Fruit fly (Drosophila melanogaster) whole organism, embryonic: ENCODE results near the gene CG14219.
A peak's percentile ranks its signal among the peaks of the same experiment; 100 is the strongest.

ENCODE experiments used
- BEAF-32 ChIP-seq: fragments of 200-800 bp; sonication (Bioruptor generic); optimal IDR thresholded peaks from 3 replicates; lab custom pipeline; 2017; ENCODE audit warnings: missing biosample characterization, missing genetic modification characterization, mild to moderate bottlenecking, moderate library complexity, missing genetic modification reagents
- Bgb ChIP-seq: fragments of 200-800 bp; sonication (Bioruptor generic); IDR thresholded peaks from 2 replicates; pipeline ENCODE4 v1.3.6; 2022; ENCODE audit warnings: missing biosample characterization, missing genetic modification characterization; ENCODE audit not compliant: partially characterized antibody
- CG10209 ChIP-seq: fragments of 200-800 bp; sonication (Bioruptor generic); optimal IDR thresholded peaks from 3 replicates; lab custom pipeline; 2017; ENCODE audit warnings: missing biosample characterization, mild to moderate bottlenecking, missing genetic modification characterization, missing genetic modification reagents
- CG10267 ChIP-seq: fragments of 200-800 bp; sonication (Bioruptor generic); optimal IDR thresholded peaks from 2 replicates; lab custom pipeline; 2018; ENCODE audit warnings: missing biosample characterization, mild to moderate bottlenecking, missing genetic modification characterization, moderate library complexity
- CG10431 ChIP-seq: fragments of 200-800 bp; sonication (Bioruptor generic); optimal IDR thresholded peaks from 3 replicates; lab custom pipeline; 2018; ENCODE audit warnings: missing biosample characterization, mild to moderate bottlenecking, missing genetic modification characterization
- CG12104 ChIP-seq: fragments of 200-800 bp; sonication (Bioruptor generic); optimal IDR thresholded peaks from 3 replicates; lab custom pipeline; 2016; ENCODE audit warnings: missing biosample characterization, missing genetic modification characterization
- CG12219 ChIP-seq: fragments of 200-800 bp; sonication (Bioruptor generic); optimal IDR thresholded peaks from 3 replicates; lab custom pipeline; 2018; ENCODE audit warnings: missing biosample characterization, mild to moderate bottlenecking, missing genetic modification characterization
- CG12391 ChIP-seq: fragments of 200-800 bp; sonication (Bioruptor generic); optimal IDR thresholded peaks from 3 replicates; lab custom pipeline; 2018; ENCODE audit warnings: missing biosample characterization, mild to moderate bottlenecking, missing genetic modification characterization, moderate library complexity
- CG15073 ChIP-seq: fragments of 200-800 bp; sonication (Bioruptor generic); optimal IDR thresholded peaks from 2 replicates; lab custom pipeline; 2016; ENCODE audit warnings: missing biosample characterization, missing genetic modification characterization
- CG1529 ChIP-seq: fragments of 200-800 bp; sonication (Bioruptor generic); optimal IDR thresholded peaks from 3 replicates; lab custom pipeline; 2018; ENCODE audit warnings: missing biosample characterization, missing genetic modification characterization
- CG1602 ChIP-seq: fragments of 200-800 bp; sonication (Bioruptor generic); optimal IDR thresholded peaks from 3 replicates; lab custom pipeline; 2016; ENCODE audit warnings: missing biosample characterization, missing genetic modification characterization
- CG17612 ChIP-seq: fragments of 200-800 bp; sonication (Bioruptor generic); IDR thresholded peaks from 2 replicates; pipeline ENCODE4 v1.3.6; 2022; ENCODE audit warnings: missing biosample characterization, missing genetic modification characterization
- CG30020 ChIP-seq: fragments of 200-800 bp; optimal IDR thresholded peaks from 2 replicates; lab custom pipeline; 2019; ENCODE audit warnings: missing biosample characterization, mild to moderate bottlenecking, missing genetic modification characterization, moderate library complexity
- CG30431 ChIP-seq: fragments of 200-800 bp; sonication (Bioruptor generic); optimal IDR thresholded peaks from 2 replicates; lab custom pipeline; 2017; ENCODE audit warnings: missing biosample characterization, missing genetic modification characterization
- CG3847 ChIP-seq: fragments of 200-800 bp; sonication (Bioruptor generic); IDR thresholded peaks from 2 replicates; pipeline ENCODE4 v1.3.6; 2022; ENCODE audit warnings: missing biosample characterization, missing genetic modification characterization
- CG4328 ChIP-seq: fragments of 200-800 bp; sonication (Bioruptor generic); optimal IDR thresholded peaks from 3 replicates; lab custom pipeline; 2017; ENCODE audit warnings: missing biosample characterization, missing genetic modification reagents, missing genetic modification characterization
- CG4404 ChIP-seq: fragments of 200-800 bp; sonication (Bioruptor generic); IDR thresholded peaks from 2 replicates; pipeline ENCODE4 v1.3.6; 2022; ENCODE audit warnings: missing biosample characterization, missing genetic modification characterization
- CG6683 ChIP-seq: fragments of 200-800 bp; sonication (Bioruptor generic); optimal IDR thresholded peaks from 2 replicates; lab custom pipeline; 2017; ENCODE audit warnings: missing biosample characterization, mild to moderate bottlenecking, missing genetic modification characterization, missing genetic modification reagents
- CG7357 ChIP-seq: fragments of 200-800 bp; sonication (Bioruptor generic); IDR thresholded peaks from 3 replicates; pipeline ENCODE4 v1.3.6; 2022; ENCODE audit warnings: missing biosample characterization, missing genetic modification characterization
- CG8290 ChIP-seq, 3 experiments: fragments of 200-800 bp; sonication (Bioruptor generic); optimal IDR thresholded peaks; 2 replicates each; lab custom pipeline; 2016 to 2019; ENCODE audit warnings: missing biosample characterization in 3 of 3, missing genetic modification characterization in 3 of 3, mild to moderate bottlenecking in 2 of 3, moderate library complexity in 1 of 3
- CG9437 ChIP-seq: fragments of 200-800 bp; sonication (Bioruptor generic); optimal IDR thresholded peaks from 2 replicates; lab custom pipeline; 2018; ENCODE audit warnings: missing biosample characterization, mild to moderate bottlenecking, missing genetic modification characterization
- Dll ChIP-seq: fragments of 200-800 bp; sonication (Bioruptor generic); IDR thresholded peaks from 4 replicates; pipeline ENCODE4 v1.3.6; 2022; ENCODE audit warnings: missing biosample characterization, missing genetic modification characterization; ENCODE audit not compliant: partially characterized antibody
- Fer3 ChIP-seq: fragments of 200-800 bp; sonication (Bioruptor generic); optimal IDR thresholded peaks from 2 replicates; lab custom pipeline; 2018; ENCODE audit warnings: missing biosample characterization, mild to moderate bottlenecking, missing genetic modification characterization, moderate library complexity
- Hmx ChIP-seq: fragments of 200-800 bp; sonication (Bioruptor generic); optimal IDR thresholded peaks from 2 replicates; lab custom pipeline; 2016; ENCODE audit warnings: missing biosample characterization, missing genetic modification characterization
- NC2β ChIP-seq: fragments of 200-800 bp; sonication (Bioruptor generic); optimal IDR thresholded peaks from 2 replicates; lab custom pipeline; 2016; ENCODE audit warnings: missing biosample characterization, missing genetic modification characterization
- Oli ChIP-seq: fragments of 200-800 bp; sonication (Bioruptor generic); optimal IDR thresholded peaks from 2 replicates; lab custom pipeline; 2018; ENCODE audit warnings: missing biosample characterization, mild to moderate bottlenecking, missing genetic modification characterization, moderate library complexity
- Ravus ChIP-seq: fragments of 200-800 bp; sonication (Bioruptor generic); IDR thresholded peaks from 2 replicates; pipeline ENCODE4 v1.3.6; 2022; ENCODE audit warnings: missing biosample characterization, missing genetic modification characterization
- Sox100B ChIP-seq: fragments of 200-800 bp; sonication (Bioruptor generic); optimal IDR thresholded peaks from 3 replicates; lab custom pipeline; 2018; ENCODE audit warnings: missing biosample characterization, mild to moderate bottlenecking, missing genetic modification characterization
- Sox102F ChIP-seq: fragments of 200-800 bp; sonication (Bioruptor generic); optimal IDR thresholded peaks from 2 replicates; lab custom pipeline; 2018; ENCODE audit warnings: missing biosample characterization, mild to moderate bottlenecking, missing genetic modification characterization, moderate library complexity
- YL-1 ChIP-seq: fragments of 200-800 bp; sonication (Bioruptor generic); optimal IDR thresholded peaks from 3 replicates; lab custom pipeline; 2017; ENCODE audit warnings: missing biosample characterization, mild to moderate bottlenecking, missing genetic modification characterization
- aop ChIP-seq: fragments of 200-800 bp; sonication (Bioruptor generic); IDR thresholded peaks from 2 replicates; pipeline ENCODE4 v1.3.6; 2022; ENCODE audit warnings: missing biosample characterization, missing genetic modification characterization
- ase ChIP-seq: fragments of 200-800 bp; sonication (Bioruptor generic); IDR thresholded peaks from 3 replicates; pipeline ENCODE4 v1.3.6; 2022; ENCODE audit warnings: missing biosample characterization, missing genetic modification characterization
- bab2 ChIP-seq: fragments of 200-800 bp; sonication (Bioruptor generic); optimal IDR thresholded peaks from 2 replicates; lab custom pipeline; 2016; ENCODE audit warnings: missing biosample characterization, missing genetic modification characterization
- bsh ChIP-seq, 2 experiments: fragments of 200-800 bp; sonication (Bioruptor generic); optimal IDR thresholded peaks; 2 replicates each; lab custom pipeline; 2017 to 2018; ENCODE audit warnings: mild to moderate bottlenecking in 2 of 2, missing biosample characterization in 2 of 2, missing genetic modification characterization in 2 of 2, moderate library complexity in 1 of 2
- ci ChIP-seq: fragments of 200-800 bp; sonication (Bioruptor generic); IDR thresholded peaks from 3 replicates; pipeline ENCODE4 v1.3.6; 2022; ENCODE audit warnings: missing biosample characterization, missing genetic modification characterization
- crc ChIP-seq: fragments of 200-800 bp; sonication (Bioruptor generic); optimal IDR thresholded peaks from 2 replicates; lab custom pipeline; 2016; ENCODE audit warnings: missing biosample characterization, missing genetic modification characterization
- da ChIP-seq: fragments of 200-800 bp; sonication (Bioruptor generic); optimal IDR thresholded peaks from 2 replicates; lab custom pipeline; 2016; ENCODE audit warnings: missing biosample characterization, missing genetic modification characterization
- fd102C ChIP-seq: fragments of 200-800 bp; sonication (Bioruptor generic); optimal IDR thresholded peaks from 2 replicates; lab custom pipeline; 2018; ENCODE audit warnings: missing biosample characterization, mild to moderate bottlenecking, missing genetic modification characterization, moderate library complexity
- gcm2 ChIP-seq: fragments of 200-800 bp; sonication (Bioruptor generic); optimal IDR thresholded peaks from 2 replicates; lab custom pipeline; 2016; ENCODE audit warnings: missing biosample characterization, missing genetic modification characterization
- kah ChIP-seq: fragments of 200-800 bp; sonication (Bioruptor generic); optimal IDR thresholded peaks from 2 replicates; lab custom pipeline; 2018; ENCODE audit warnings: missing biosample characterization, mild to moderate bottlenecking, missing genetic modification characterization
- maf-S ChIP-seq: fragments of 200-800 bp; sonication (Bioruptor generic); optimal IDR thresholded peaks from 2 replicates; lab custom pipeline; 2016; ENCODE audit warnings: missing biosample characterization, missing genetic modification characterization
- peb ChIP-seq: fragments of 200-800 bp; sonication (Bioruptor generic); IDR thresholded peaks from 2 replicates; pipeline ENCODE4 v1.3.6; 2022; ENCODE audit warnings: missing biosample characterization, missing genetic modification characterization
- ranshi ChIP-seq: fragments of 200-800 bp; sonication (Bioruptor generic); IDR thresholded peaks from 2 replicates; pipeline ENCODE4 v1.3.6; 2022; ENCODE audit warnings: missing biosample characterization, missing genetic modification characterization
- salm ChIP-seq: fragments of 200-800 bp; sonication (Bioruptor generic); optimal IDR thresholded peaks from 2 replicates; lab custom pipeline; 2018; ENCODE audit warnings: missing biosample characterization, mild to moderate bottlenecking, missing genetic modification characterization
- sim ChIP-seq: fragments of 200-800 bp; sonication (Bioruptor generic); IDR thresholded peaks from 2 replicates; pipeline ENCODE4 v1.3.6; 2022; ENCODE audit warnings: missing biosample characterization, missing genetic modification characterization
- slou ChIP-seq: fragments of 200-800 bp; sonication (Bioruptor generic); optimal IDR thresholded peaks from 3 replicates; lab custom pipeline; 2016; ENCODE audit warnings: missing biosample characterization, missing genetic modification characterization
- trh ChIP-seq: fragments of 200-800 bp; sonication (Bioruptor generic); optimal IDR thresholded peaks from 2 replicates; lab custom pipeline; 2016; ENCODE audit warnings: missing biosample characterization, missing genetic modification characterization
- usp ChIP-seq: fragments of >200 bp; optimal IDR thresholded peaks from 2 replicates; lab custom pipeline; 2017; ENCODE audit warnings: missing biosample characterization, missing genetic modification characterization
- zen ChIP-seq: fragments of 200-800 bp; sonication (Bioruptor generic); optimal IDR thresholded peaks from 3 replicates; lab custom pipeline; 2018; ENCODE audit warnings: missing biosample characterization, mild to moderate bottlenecking, missing genetic modification characterization, moderate library complexity

The CG14219 gene

dm6 chrX:19565714-19566316 lies 24.2 kb downstream of the CG14219 start, which contains the start of the genes Grip84 and car (continued):
- peak; percentile 97 for TF ChIP-seq CG7357 (GFP tag; lab: Robert Waterston, UW)
- peak; percentile 72 for TF ChIP-seq CG1602 (GFP tag; lab: Kevin White, UChicago)
- no peak for TF ChIP-seq CG10431 (GFP tag; lab: Kevin White, UChicago)
- peak; percentile 94 for TF ChIP-seq CG30020
- no peak for TF ChIP-seq CG6683 (GFP tag; lab: Kevin White, UChicago)
- TF ChIP-seq bsh (GFP tag; optimal IDR thresholded peaks at IDR 0.05; lab: Kevin White, UChicago), result peak in 1 of 2 experiments; percentile 60
- peak; percentile 22 for TF ChIP-seq Hmx
- peak; percentile 56 for TF ChIP-seq CG30431 (GFP tag; lab: Kevin White, UChicago)
- TF ChIP-seq slou (GFP tag; lab: Kevin White, UChicago), result peak; percentile 50
- no peak for TF ChIP-seq Sox102F
- peak; percentile 36 for TF ChIP-seq YL-1
- no peak for TF ChIP-seq fd102C (GFP tag; lab: Kevin White, UChicago)
- TF ChIP-seq CG3847, result peak; percentile 74
- TF ChIP-seq zen (tag; lab: Kevin White, UChicago), result peak; percentile 61
- TF ChIP-seq ci, result 0 out of 3 replicates have a peak, but pooled peaks have one; percentile 5
- peak; percentile 98 for TF ChIP-seq CG15073 (GFP tag; lab: Kevin White, UChicago)
- TF ChIP-seq trh (GFP tag; lab: Kevin White, UChicago), result peak; percentile 31
- no peak for TF ChIP-seq Sox100B (GFP tag; lab: Kevin White, UChicago)
- no peak for TF ChIP-seq CG12219 (GFP tag; lab: Kevin White, UChicago)
- TF ChIP-seq gcm2 (GFP tag; lab: Kevin White, UChicago), result no peak
- peak; percentile 45 for TF ChIP-seq crc
- no peak for TF ChIP-seq kah
- no peak for TF ChIP-seq usp (GFP tag; lab: Kevin White, UChicago)
- TF ChIP-seq ranshi (GFP tag; lab: Robert Waterston, UW), result peak; percentile 46; the same call in 1 of the 2 replicates
- peak; percentile 56 for TF ChIP-seq CG9437 (GFP tag; lab: Kevin White, UChicago)
- peak; percentile 61 for TF ChIP-seq Oli
- peak; percentile 48 for TF ChIP-seq maf-S (GFP tag; lab: Kevin White, UChicago)
- peak; percentile 47 for TF ChIP-seq CG4328 (GFP tag; lab: Kevin White, UChicago)
- TF ChIP-seq CG17612 (GFP tag; lab: Robert Waterston, UW), result no peak
- TF ChIP-seq Dll (GFP tag; lab: Robert Waterston, UW), result 0 out of 4 replicates have a peak, but pooled peaks have one; percentile 30
- TF ChIP-seq Bgb (GFP tag; lab: Robert Waterston, UW), result 0 out of 2 replicates have a peak, but pooled peaks have one; percentile 7
- TF ChIP-seq ase (GFP tag; lab: Robert Waterston, UW), result no peak
- TF ChIP-seq CG10209, result no peak
- no peak for TF ChIP-seq NC2β (GFP tag; lab: Kevin White, UChicago)
- TF ChIP-seq peb (GFP tag; lab: Robert Waterston, UW), result peak; percentile 11; the same call in 1 of the 2 replicates
- TF ChIP-seq BEAF-32, result peak; percentile 44
- TF ChIP-seq CG10267 (tag; lab: Kevin White, UChicago), result peak; percentile 64
- no peak for TF ChIP-seq salm
- no peak for TF ChIP-seq Ravus
- peak; percentile 38 for TF ChIP-seq bab2 (GFP tag; lab: Kevin White, UChicago)
- no peak for TF ChIP-seq CG8290 (GFP tag; optimal IDR thresholded peaks at IDR 0.05; lab: Kevin White, UChicago)
- no peak for TF ChIP-seq CG8290 (tag; optimal IDR thresholded peaks at IDR 0.05; lab: Kevin White, UChicago)
- no peak for TF ChIP-seq aop (GFP tag; lab: Robert Waterston, UW)
- peak; percentile 71 for TF ChIP-seq CG4404 (GFP tag; lab: Robert Waterston, UW)
- peak; percentile 29 for TF ChIP-seq CG12104
- peak; percentile 25 for TF ChIP-seq da
- TF ChIP-seq Fer3 (tag; lab: Kevin White, UChicago), result peak; percentile 50
- TF ChIP-seq CG12391 (tag; lab: Kevin White, UChicago), result peak; percentile 85
- TF ChIP-seq sim (GFP tag; lab: Robert Waterston, UW), result no peak
- TF ChIP-seq CG1529 (GFP tag; lab: Kevin White, UChicago), result no peak
